Fruit fly (Drosophila melanogaster) whole organism, embryonic: ENCODE data around the gene CG4465.

ENCODE experiments used
- CG10321 ChIP-seq: fragments of 200-800 bp; sonication (Bioruptor generic); IDR thresholded peaks from 2 replicates; pipeline ENCODE4 v1.3.6; 2022; ENCODE audit warnings: missing biosample characterization, missing genetic modification characterization
- CG10654 ChIP-seq: fragments of 200-800 bp; sonication (Bioruptor generic); optimal IDR thresholded peaks from 2 replicates; lab custom pipeline; 2016; ENCODE audit warnings: missing biosample characterization, missing genetic modification characterization
- CG11247 ChIP-seq: fragments of 200-800 bp; sonication (Bioruptor generic); IDR thresholded peaks from 2 replicates; pipeline ENCODE4 v1.3.6; 2022; ENCODE audit warnings: missing biosample characterization, missing genetic modification characterization
- CG11504 ChIP-seq: fragments of 200-800 bp; sonication (Bioruptor generic); optimal IDR thresholded peaks from 3 replicates; lab custom pipeline; 2019; ENCODE audit warnings: missing biosample characterization, mild to moderate bottlenecking, missing genetic modification characterization, moderate library complexity
- CG12391 ChIP-seq: fragments of 200-800 bp; sonication (Bioruptor generic); optimal IDR thresholded peaks from 3 replicates; lab custom pipeline; 2018; ENCODE audit warnings: missing biosample characterization, mild to moderate bottlenecking, missing genetic modification characterization, moderate library complexity
- CG12942 ChIP-seq: fragments of 200-800 bp; sonication (Bioruptor generic); optimal IDR thresholded peaks from 3 replicates; lab custom pipeline; 2016; ENCODE audit warnings: missing biosample characterization, missing genetic modification characterization
- CG13894 ChIP-seq: fragments of 200-800 bp; sonication (Bioruptor generic); optimal IDR thresholded peaks from 3 replicates; lab custom pipeline; 2018; ENCODE audit warnings: missing biosample characterization, mild to moderate bottlenecking, missing genetic modification characterization, moderate library complexity
- CG14050 ChIP-seq: fragments of 200-800 bp; sonication (Bioruptor generic); IDR thresholded peaks from 3 replicates; pipeline ENCODE4 v1.3.6; 2022; ENCODE audit warnings: missing biosample characterization, missing genetic modification characterization
- CG14710 ChIP-seq: fragments of 200-800 bp; sonication (Bioruptor generic); optimal IDR thresholded peaks from 3 replicates; lab custom pipeline; 2019; ENCODE audit warnings: missing biosample characterization, mild to moderate bottlenecking, missing genetic modification characterization, moderate library complexity
- CG1529 ChIP-seq: fragments of 200-800 bp; sonication (Bioruptor generic); optimal IDR thresholded peaks from 3 replicates; lab custom pipeline; 2018; ENCODE audit warnings: missing biosample characterization, missing genetic modification characterization
- CG1602 ChIP-seq: fragments of 200-800 bp; sonication (Bioruptor generic); optimal IDR thresholded peaks from 3 replicates; lab custom pipeline; 2016; ENCODE audit warnings: missing biosample characterization, missing genetic modification characterization
- CG17829 ChIP-seq: fragments of 200-800 bp; optimal IDR thresholded peaks from 2 replicates; lab custom pipeline; 2019; ENCODE audit warnings: missing biosample characterization, mild to moderate bottlenecking, missing genetic modification characterization, moderate library complexity
- CG18476 ChIP-seq: fragments of 200-800 bp; sonication (Bioruptor generic); optimal IDR thresholded peaks from 2 replicates; lab custom pipeline; 2016; ENCODE audit warnings: missing biosample characterization, mild to moderate bottlenecking, missing genetic modification characterization
- CG34422 ChIP-seq: fragments of 200-800 bp; sonication (Bioruptor generic); IDR thresholded peaks from 3 replicates; pipeline ENCODE4 v1.3.6; 2022; ENCODE audit warnings: missing biosample characterization, missing genetic modification characterization
- CG4404 ChIP-seq: fragments of 200-800 bp; sonication (Bioruptor generic); IDR thresholded peaks from 2 replicates; pipeline ENCODE4 v1.3.6; 2022; ENCODE audit warnings: missing biosample characterization, missing genetic modification characterization
- CG6791 ChIP-seq: fragments of 200-800 bp; sonication (Bioruptor generic); IDR thresholded peaks from 3 replicates; pipeline ENCODE4 v1.3.6; 2022; ENCODE audit warnings: missing biosample characterization, missing genetic modification characterization; ENCODE audit not compliant: partially characterized antibody
- CG8290 ChIP-seq, 3 experiments: fragments of 200-800 bp; sonication (Bioruptor generic); optimal IDR thresholded peaks; 2 replicates each; lab custom pipeline; 2016 to 2019; ENCODE audit warnings: missing biosample characterization in 3 of 3, missing genetic modification characterization in 3 of 3, mild to moderate bottlenecking in 2 of 3, moderate library complexity in 1 of 3
- CG8478 ChIP-seq: fragments of >200 bp; optimal IDR thresholded peaks from 2 replicates; lab custom pipeline; 2018
- CG9876 ChIP-seq: fragments of 200-800 bp; sonication (Bioruptor generic); optimal IDR thresholded peaks from 2 replicates; lab custom pipeline; 2016; ENCODE audit warnings: missing biosample characterization, missing genetic modification characterization
- Chrac-16 ChIP-seq: fragments of 200-800 bp; sonication (Bioruptor generic); optimal IDR thresholded peaks from 3 replicates; lab custom pipeline; 2016; ENCODE audit warnings: missing biosample characterization, missing genetic modification characterization
- Doc3 ChIP-seq: fragments of 200-800 bp; sonication (Bioruptor generic); IDR thresholded peaks from 3 replicates; pipeline ENCODE4 v1.3.6; 2022; ENCODE audit warnings: missing biosample characterization, missing genetic modification characterization; ENCODE audit not compliant: partially characterized antibody
- Dp ChIP-seq: fragments of 200-800 bp; sonication (Bioruptor generic); optimal IDR thresholded peaks from 2 replicates; lab custom pipeline; 2018; ENCODE audit warnings: missing biosample characterization, mild to moderate bottlenecking, missing genetic modification characterization, moderate library complexity
- Elba2 ChIP-seq: fragments of 200-800 bp; sonication (Bioruptor generic); optimal IDR thresholded peaks from 3 replicates; lab custom pipeline; 2016; ENCODE audit warnings: missing biosample characterization, missing genetic modification characterization
- HmgZ ChIP-seq: fragments of 200-800 bp; sonication (Bioruptor generic); optimal IDR thresholded peaks from 2 replicates; lab custom pipeline; 2018; ENCODE audit warnings: missing biosample characterization, mild to moderate bottlenecking, missing genetic modification characterization
- Hmx ChIP-seq: fragments of 200-800 bp; sonication (Bioruptor generic); optimal IDR thresholded peaks from 2 replicates; lab custom pipeline; 2016; ENCODE audit warnings: missing biosample characterization, missing genetic modification characterization
- Lhr ChIP-seq: fragments of 200-800 bp; sonication (Bioruptor generic); optimal IDR thresholded peaks from 3 replicates; lab custom pipeline; 2017; ENCODE audit warnings: mild to moderate bottlenecking, missing biosample characterization, missing genetic modification reagents, missing genetic modification characterization
- NC2α ChIP-seq: fragments of 200-800 bp; sonication (Bioruptor generic); optimal IDR thresholded peaks from 2 replicates; lab custom pipeline; 2016; ENCODE audit warnings: missing biosample characterization, missing genetic modification characterization
- ab ChIP-seq: fragments of 200-800 bp; sonication (Bioruptor generic); optimal IDR thresholded peaks from 2 replicates; lab custom pipeline; 2016; ENCODE audit warnings: missing biosample characterization, missing genetic modification characterization
- ac ChIP-seq: fragments of 200-800 bp; sonication (Bioruptor generic); optimal IDR thresholded peaks from 3 replicates; lab custom pipeline; 2017; ENCODE audit warnings: missing biosample characterization, mild to moderate bottlenecking, missing genetic modification characterization
- ash1 ChIP-seq: fragments of 200-800 bp; sonication (Bioruptor generic); optimal IDR thresholded peaks from 2 replicates; lab custom pipeline; 2018; ENCODE audit warnings: missing biosample characterization, mild to moderate bottlenecking, missing genetic modification characterization
- btn ChIP-seq: fragments of 200-800 bp; sonication (Bioruptor generic); optimal IDR thresholded peaks from 2 replicates; lab custom pipeline; 2016; ENCODE audit warnings: missing biosample characterization, missing genetic modification characterization
- cas ChIP-seq: fragments of 200-800 bp; sonication (Bioruptor generic); IDR thresholded peaks from 2 replicates; pipeline ENCODE4 v1.3.6; 2022; ENCODE audit warnings: missing biosample characterization, missing genetic modification characterization
- cg ChIP-seq: fragments of 200-800 bp; sonication (Bioruptor generic); optimal IDR thresholded peaks from 3 replicates; lab custom pipeline; 2019; ENCODE audit warnings: missing biosample characterization, mild to moderate bottlenecking, missing genetic modification characterization, moderate library complexity
- corto ChIP-seq: fragments of 200-800 bp; sonication (Bioruptor generic); optimal IDR thresholded peaks from 2 replicates; lab custom pipeline; 2016; ENCODE audit warnings: missing biosample characterization, mild to moderate bottlenecking, missing genetic modification characterization, moderate library complexity
- croc ChIP-seq: fragments of 200-800 bp; sonication (Bioruptor generic); conservative IDR thresholded peaks from 3 replicates; pipeline ENCODE4 v1.3.6; 2022; ENCODE audit warnings: missing biosample characterization, missing genetic modification characterization
- da ChIP-seq: fragments of 200-800 bp; sonication (Bioruptor generic); optimal IDR thresholded peaks from 2 replicates; lab custom pipeline; 2016; ENCODE audit warnings: missing biosample characterization, missing genetic modification characterization
- disco-r ChIP-seq: fragments of 200-800 bp; sonication (Bioruptor generic); optimal IDR thresholded peaks from 2 replicates; lab custom pipeline; 2016; ENCODE audit warnings: missing biosample characterization, missing genetic modification characterization
- dmrt11E ChIP-seq: fragments of 200-800 bp; sonication (Bioruptor generic); optimal IDR thresholded peaks from 3 replicates; lab custom pipeline; 2018; ENCODE audit warnings: missing biosample characterization, mild to moderate bottlenecking, missing genetic modification characterization, moderate library complexity
- eve ChIP-seq, 2 experiments: fragments of >200 bp; optimal IDR thresholded peaks; 2 replicates each; lab custom pipeline; 2017; ENCODE audit warnings: missing biosample characterization in 2 of 2, missing genetic modification characterization in 2 of 2
- fd3F ChIP-seq: fragments of 200-800 bp; sonication (Bioruptor generic); optimal IDR thresholded peaks from 2 replicates; lab custom pipeline; 2018; ENCODE audit warnings: missing biosample characterization, mild to moderate bottlenecking, missing genetic modification characterization, moderate library complexity
- kah ChIP-seq: fragments of 200-800 bp; sonication (Bioruptor generic); optimal IDR thresholded peaks from 2 replicates; lab custom pipeline; 2018; ENCODE audit warnings: missing biosample characterization, mild to moderate bottlenecking, missing genetic modification characterization
- lab ChIP-seq: fragments of 200-800 bp; sonication (Bioruptor generic); optimal IDR thresholded peaks from 3 replicates; lab custom pipeline; 2017; ENCODE audit warnings: missing biosample characterization, missing genetic modification characterization, mild to moderate bottlenecking, moderate library complexity, missing genetic modification reagents
- lmd ChIP-seq: fragments of 200-800 bp; sonication (Bioruptor generic); IDR thresholded peaks from 2 replicates; pipeline ENCODE4 v1.3.6; 2022; ENCODE audit warnings: missing biosample characterization, missing genetic modification characterization
- prd ChIP-seq, 3 experiments: fragments of >200 bp in 2 of 3; fragments of 200-800 bp in 1 of 3; sonication (Bioruptor generic) in 1 of 3; optimal IDR thresholded peaks in 2 of 3; IDR thresholded peaks in 1 of 3; 2 replicates in 2 of 3; 3 replicates in 1 of 3; pipeline versions ENCODE4 v1.3.6 to Lab custom; 2017 to 2022; ENCODE audit warnings: missing biosample characterization in 1 of 3, missing genetic modification characterization in 1 of 3
- scrt ChIP-seq: fragments of 200-800 bp; sonication (Bioruptor generic); optimal IDR thresholded peaks from 2 replicates; lab custom pipeline; 2018; ENCODE audit warnings: missing biosample characterization, mild to moderate bottlenecking, missing genetic modification characterization, moderate library complexity
- sima ChIP-seq: fragments of 200-800 bp; sonication (Bioruptor generic); optimal IDR thresholded peaks from 2 replicates; lab custom pipeline; 2016; ENCODE audit warnings: missing biosample characterization, missing genetic modification characterization
- slbo ChIP-seq: fragments of 200-800 bp; sonication (Bioruptor generic); IDR thresholded peaks from 2 replicates; pipeline ENCODE4 v1.3.6; 2022; ENCODE audit warnings: missing biosample characterization, missing genetic modification characterization
- tap ChIP-seq: fragments of 200-800 bp; optimal IDR thresholded peaks from 3 replicates; lab custom pipeline; 2019; ENCODE audit warnings: missing biosample characterization, mild to moderate bottlenecking, missing genetic modification characterization, moderate library complexity
- ttk ChIP-seq: fragments of 200-800 bp; sonication (Bioruptor generic); IDR thresholded peaks from 2 replicates; pipeline ENCODE4 v2.1.2; 2022; ENCODE audit warnings: missing biosample characterization, missing genetic modification characterization

Gene CG4465

DNA sequence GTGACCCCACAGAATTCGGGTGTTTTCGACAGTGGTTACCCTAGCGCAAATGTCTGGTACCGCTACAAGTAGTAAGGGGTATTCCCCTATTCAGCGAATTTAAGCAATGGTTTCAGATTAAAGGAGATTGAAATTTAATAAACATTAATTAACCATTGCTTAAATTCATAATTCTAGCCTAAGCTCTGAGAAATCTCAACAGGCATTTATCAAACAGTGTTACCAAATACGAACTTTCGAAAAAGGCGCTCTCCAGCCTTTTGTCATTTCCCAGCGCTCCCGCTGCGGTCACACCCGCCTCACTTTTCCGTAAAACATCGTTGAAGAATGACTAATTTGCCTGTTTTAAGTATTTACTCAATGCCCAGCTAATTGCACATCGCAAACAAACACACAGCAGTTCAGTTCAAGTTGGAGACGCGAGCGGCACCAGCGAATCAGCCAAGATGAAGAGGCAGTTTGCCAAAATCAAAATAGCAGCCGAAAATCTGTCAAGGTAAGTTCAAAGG is 12.7 kb downstream of the CG4465 start, which contains the start of the genes Surf6 and RhoGAP92B (continued):
- no peak for TF ChIP-seq eve (GFP tag; optimal IDR thresholded peaks at IDR 0.05; lab: Kevin White, UChicago)
- TF ChIP-seq cas (GFP tag; lab: Robert Waterston, UW) = peak; percentile 54; the same call in 1 of the 2 replicates
- 0 out of 3 replicates have a peak, but pooled peaks have one; percentile 32 for TF ChIP-seq CG14050 (GFP tag; lab: Robert Waterston, UW)
- no peak for TF ChIP-seq CG10321
- TF ChIP-seq CG12391 (tag; lab: Kevin White, UChicago) = peak; percentile 79
- no peak for TF ChIP-seq ash1
- peak; percentile 43 for TF ChIP-seq Elba2 (GFP tag; lab: Kevin White, UChicago)
- peak; percentile 38 for TF ChIP-seq slbo (GFP tag; lab: Robert Waterston, UW)
- TF ChIP-seq CG13894 (tag; lab: Kevin White, UChicago) = peak; percentile 68
- peak; percentile 61 for TF ChIP-seq Chrac-16
- TF ChIP-seq CG11247 = no peak
- TF ChIP-seq CG18476 (GFP tag; lab: Kevin White, UChicago) = peak; percentile 23
- peak; percentile 58 for TF ChIP-seq cg (GFP tag; lab: Kevin White, UChicago)
- no peak for TF ChIP-seq CG34422
- peak; percentile 100 for TF ChIP-seq CG14710
- TF ChIP-seq ttk (GFP tag; lab: Robert Waterston, UW) = peak; percentile 19; the same call in 1 of the 2 replicates
- TF ChIP-seq CG17829 (tag; lab: Kevin White, UChicago) = peak; percentile 77
- TF ChIP-seq CG8290 (GFP tag; optimal IDR thresholded peaks at IDR 0.05; lab: Kevin White, UChicago) = peak; percentile 34
- peak; percentile 31 to 64 for TF ChIP-seq CG8290 (tag; optimal IDR thresholded peaks at IDR 0.05; lab: Kevin White, UChicago)
- TF ChIP-seq btn (GFP tag; lab: Kevin White, UChicago) = no peak
- TF ChIP-seq CG1529 = peak; percentile 41
- TF ChIP-seq ac (GFP tag; lab: Kevin White, UChicago) = no peak
- TF ChIP-seq fd3F (GFP tag; lab: Kevin White, UChicago) = peak; percentile 33
- no peak for TF ChIP-seq corto (GFP tag; lab: Kevin White, UChicago)
- TF ChIP-seq ab (GFP tag; lab: Kevin White, UChicago) = no peak
- TF ChIP-seq lab (GFP tag; lab: Kevin White, UChicago) = peak; percentile 79
- TF ChIP-seq CG9876 (GFP tag; lab: Kevin White, UChicago) = no peak
- TF ChIP-seq dmrt11E (tag; lab: Kevin White, UChicago) = peak; percentile 50
- peak; percentile 56 for TF ChIP-seq scrt (GFP tag; lab: Kevin White, UChicago)
- TF ChIP-seq Hmx (GFP tag; lab: Kevin White, UChicago) = no peak
- TF ChIP-seq CG12942 (GFP tag; lab: Kevin White, UChicago) = peak; percentile 49
- peak; percentile 69 for TF ChIP-seq CG11504 (tag; lab: Kevin White, UChicago)
- peak; percentile 2 for TF ChIP-seq tap (tag; lab: Kevin White, UChicago)
- TF ChIP-seq Doc3 (GFP tag; lab: Robert Waterston, UW) = no peak
- peak; percentile 79 for TF ChIP-seq HmgZ (tag; lab: Kevin White, UChicago)
- TF ChIP-seq CG6791 (GFP tag; lab: Robert Waterston, UW) = 0 out of 3 replicates have a peak, but pooled peaks have one; percentile 43
- TF ChIP-seq croc (GFP tag; lab: Robert Waterston, UW) = no peak
- no peak for TF ChIP-seq sima (GFP tag; lab: Kevin White, UChicago)
- peak; percentile 58; the same call in 1 of the 2 replicates for TF ChIP-seq lmd (GFP tag; lab: Robert Waterston, UW)
- no peak for TF ChIP-seq CG8478 (lab: Kevin White, UChicago)
- peak; percentile 73 for TF ChIP-seq kah (GFP tag; lab: Kevin White, UChicago)
- TF ChIP-seq Dp = peak; percentile 75
- peak; percentile 38 for TF ChIP-seq disco-r (GFP tag; lab: Kevin White, UChicago)
- TF ChIP-seq prd (optimal IDR thresholded peaks at IDR 0.05; lab: Kevin White, UChicago) = no peak
- peak; percentile 62; the same call in 2 of the 3 replicates for TF ChIP-seq prd (GFP tag; IDR thresholded peaks at IDR 0.05; lab: Robert Waterston, UW)
- TF ChIP-seq CG4404 = no peak
- TF ChIP-seq CG1602 (GFP tag; lab: Kevin White, UChicago) = peak; percentile 17
- TF ChIP-seq Lhr (GFP tag; lab: Kevin White, UChicago) = peak; percentile 84
- no peak for TF ChIP-seq da (GFP tag; lab: Kevin White, UChicago)
- TF ChIP-seq NC2α (GFP tag; lab: Kevin White, UChicago) = peak; percentile 69
- TF ChIP-seq CG10654 (GFP tag; lab: Kevin White, UChicago) = peak; percentile 54
